Worm (Caenorhabditis elegans): Measurements from ENCODE around the gene clec-136.

DNA sequence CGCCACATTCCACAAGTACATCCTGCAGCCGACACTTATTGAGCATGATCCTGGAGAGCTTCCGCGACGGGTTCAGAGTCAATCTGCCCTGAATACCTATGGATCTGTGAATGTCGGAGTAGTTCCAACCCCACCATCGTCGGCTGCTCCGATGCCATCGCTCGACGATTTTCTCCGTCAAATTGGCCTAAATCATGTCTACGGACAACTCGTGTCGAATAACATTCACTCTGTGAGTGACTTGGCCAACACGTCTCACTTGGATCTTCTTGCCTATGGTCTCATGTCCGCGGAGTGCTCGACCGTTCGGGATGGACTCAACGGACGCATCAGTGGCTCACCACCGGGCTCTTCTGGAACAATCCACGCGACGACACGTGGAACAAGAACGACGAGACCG, 26.3 kb downstream of the clec-136 start:
- TF ChIP-seq lag-1 (GFP tag; IDR thresholded peaks at IDR 0.05) (no peak), Y53F4B.3 (GFP tag; IDR thresholded peaks at IDR 0.05) (no peak), Y67H2A.10 (GFP tag; conservative IDR thresholded peaks at IDR 0.05) (no peak), unc-62 (GFP tag; optimal IDR thresholded peaks at IDR 0.05) (no peak), efl-1 (GFP tag; optimal IDR thresholded peaks at IDR 0.05) (no peak), bed-2 (GFP tag; IDR thresholded peaks at IDR 0.05) (no peak), rcor-1 (GFP tag; IDR thresholded peaks at IDR 0.05) (no peak), pbrm-1 (GFP tag; IDR thresholded peaks at IDR 0.05) (no peak), snpc-4 (GFP tag; optimal IDR thresholded peaks at IDR 0.05) (no peak), snpc-4 (tag; optimal IDR thresholded peaks at IDR 0.05) (no peak)
